Fruit fly (Drosophila melanogaster) S2 (cell line): ENCODE measurements around the gene CG34244.
A peak's percentile ranks its signal among the peaks of the same experiment; 100 is the strongest.

Experiments
- CG8478 ChIP-seq: fragments of >200 bp; optimal IDR thresholded peaks from 2 replicates; lab custom pipeline; 2018
- CTCF ChIP-seq, 2 experiments: fragments of >200 bp; optimal IDR thresholded peaks; 2 replicates each; lab custom pipeline; 2018

Gene CG34244

dm6 chr3L:14222199-14222598 lies 13.5 kb downstream of the CG34244 start:
- TF ChIP-seq CG8478 (lab: Kevin White, UChicago): no peak
- no peak for TF ChIP-seq CTCF (optimal IDR thresholded peaks at IDR 0.05; lab: Kevin White, UChicago)

- TF ChIP-seq CTCF (optimal IDR thresholded peaks at IDR 0.05; lab: Kevin White, UChicago): no peak
- no peak for TF ChIP-seq CG8478 (lab: Kevin White, UChicago)
These were observed 14.9 kb downstream of the CG34244 start for dm6 chr3L:14220611-14221497.

DNA sequence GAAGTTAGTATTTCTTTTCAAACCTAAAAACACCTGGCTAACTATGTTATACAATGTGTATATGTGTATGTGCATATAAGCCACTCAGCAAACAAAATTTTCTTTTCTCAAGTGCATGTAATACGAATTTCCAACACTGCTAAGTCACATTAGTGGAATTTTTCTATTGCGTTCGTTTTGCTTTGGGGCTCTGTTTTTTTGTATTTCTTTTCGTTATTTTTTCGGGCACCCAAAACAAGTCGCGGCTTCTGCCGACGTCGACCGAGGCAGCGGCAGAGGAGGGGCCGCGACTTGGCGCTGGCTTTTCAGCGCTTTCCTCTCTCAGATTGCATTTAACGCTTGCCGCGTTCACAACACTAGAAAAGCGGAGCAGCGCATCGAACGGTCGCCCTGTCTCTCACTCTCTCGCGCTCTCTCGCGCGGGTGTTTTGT lies 16.3 kb downstream of the CG34244 start:
- no peak for TF ChIP-seq CTCF (optimal IDR thresholded peaks at IDR 0.05; lab: Kevin White, UChicago)
- no peak for TF ChIP-seq CG8478 (lab: Kevin White, UChicago)

dm6 chr3L:14217677-14218254 lies 18.0 kb downstream of the CG34244 start, which contains the start of gene CG7768:
TSS of gene CG7768 (plus strand) at chr3L:14218204.
- TF ChIP-seq CTCF (optimal IDR thresholded peaks at IDR 0.05; lab: Kevin White, UChicago): no peak
- TF ChIP-seq CG8478 (lab: Kevin White, UChicago): no peak

DNA sequence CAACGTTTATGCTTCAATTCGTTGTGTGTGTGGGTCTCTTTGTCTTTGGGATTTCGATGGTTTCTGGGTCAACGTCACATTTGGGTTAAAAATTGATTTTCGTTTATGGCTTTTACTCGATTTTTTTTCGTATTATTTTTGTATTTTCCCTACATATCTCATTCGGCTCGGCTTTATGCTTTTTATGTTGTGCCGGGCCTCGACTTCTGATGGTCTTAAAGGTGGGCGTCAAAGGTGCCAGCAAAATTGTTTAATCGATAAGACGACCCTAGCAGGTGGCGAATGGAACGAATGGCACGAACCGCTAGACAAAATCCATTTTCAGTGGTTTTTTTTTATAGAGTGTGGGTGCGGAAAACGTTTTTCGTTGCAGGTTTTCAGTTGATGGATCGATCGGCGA lies 19.6 kb downstream of the CG34244 start:
- no peak for TF ChIP-seq CG8478 (lab: Kevin White, UChicago)
- no peak for TF ChIP-seq CTCF (optimal IDR thresholded peaks at IDR 0.05; lab: Kevin White, UChicago)

DNA sequence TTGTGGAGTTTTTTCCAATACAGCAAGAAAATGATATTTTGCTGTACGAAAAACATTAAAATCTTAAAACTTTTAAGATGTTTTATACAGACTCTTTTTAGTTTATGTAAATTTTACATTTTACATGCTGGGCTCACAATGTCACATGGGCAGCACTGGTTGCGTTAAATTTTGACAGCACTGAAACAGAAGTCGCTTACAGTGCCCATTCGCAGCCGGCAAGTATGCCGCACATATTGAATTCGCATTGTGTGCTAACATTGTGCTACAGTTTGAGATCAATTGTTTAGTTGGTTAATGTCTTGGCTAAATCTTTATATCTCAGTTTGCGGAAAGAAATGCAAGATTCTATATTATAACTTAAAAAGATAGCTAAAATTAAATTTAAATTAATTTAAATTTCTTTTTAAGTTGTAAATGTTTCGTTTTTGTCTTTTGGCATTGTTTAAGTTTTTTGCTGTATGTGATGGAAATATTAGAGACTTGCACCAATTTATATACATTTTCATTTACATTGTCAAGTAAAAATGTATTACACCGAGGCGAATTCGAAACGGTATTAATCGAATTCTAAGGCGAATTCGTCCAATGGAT lies 23.3 kb downstream of the CG34244 start:
- TF ChIP-seq CG8478 (lab: Kevin White, UChicago) (no peak), CTCF (optimal IDR thresholded peaks at IDR 0.05; lab: Kevin White, UChicago) (peak; percentile 52 to 81)

- TF ChIP-seq CG8478 (lab: Kevin White, UChicago) (no peak), CTCF (optimal IDR thresholded peaks at IDR 0.05; lab: Kevin White, UChicago) (no peak)
These were observed 24.1 kb downstream of the CG34244 start for dm6 chr3L:14211616-14212015.

DNA sequence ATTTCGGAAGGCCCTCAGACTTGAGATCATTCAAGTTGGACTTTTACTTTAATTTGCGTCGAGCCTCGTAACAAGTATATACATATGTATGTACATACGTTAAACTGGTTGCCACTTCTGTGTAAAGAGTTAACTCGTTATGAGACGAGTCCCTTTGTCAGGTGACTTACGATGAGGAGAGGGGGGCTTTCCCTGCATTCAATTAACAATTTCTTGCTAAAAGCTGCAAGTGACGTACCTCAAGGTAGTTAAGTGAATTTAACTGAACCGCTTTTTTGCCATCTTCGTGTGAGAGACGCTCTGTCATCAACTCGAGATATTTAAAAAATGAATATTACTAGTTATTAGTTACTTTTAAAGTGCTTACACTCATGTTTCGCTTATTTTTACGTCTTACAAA lies 26.8 kb downstream of the CG34244 start:
- TF ChIP-seq CG8478 (lab: Kevin White, UChicago) (no peak), CTCF (optimal IDR thresholded peaks at IDR 0.05; lab: Kevin White, UChicago) (no peak)

DNA sequence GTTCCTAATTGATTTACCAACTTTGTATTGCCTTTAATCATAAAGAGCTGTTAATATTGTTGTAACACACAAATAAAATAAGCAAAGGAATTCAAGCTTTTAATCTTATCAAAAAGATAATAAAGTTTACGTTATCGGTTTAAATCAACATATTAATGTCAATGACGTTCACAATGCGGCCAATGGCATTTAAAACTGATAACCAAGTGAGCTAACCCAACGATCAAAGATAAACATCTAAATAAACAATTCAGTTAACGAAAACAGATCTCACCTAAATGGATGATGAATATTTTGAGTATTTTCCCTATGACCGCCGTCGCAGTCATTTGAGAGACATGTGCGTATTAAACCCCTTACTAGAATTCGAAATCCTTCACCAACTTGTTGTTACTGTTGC lies 28.4 kb downstream of the CG34244 start:
- no peak for TF ChIP-seq CTCF (optimal IDR thresholded peaks at IDR 0.05; lab: Kevin White, UChicago)
- TF ChIP-seq CG8478 (lab: Kevin White, UChicago): no peak

- TF ChIP-seq CTCF (optimal IDR thresholded peaks at IDR 0.05; lab: Kevin White, UChicago) (no peak), CG8478 (lab: Kevin White, UChicago) (no peak)
These were observed 30.8 kb downstream of the CG34244 start for dm6 chr3L:14204659-14205568.

- TF ChIP-seq CG8478 (lab: Kevin White, UChicago) (no peak), CTCF (optimal IDR thresholded peaks at IDR 0.05; lab: Kevin White, UChicago) (no peak)
These were observed 32.7 kb downstream of the CG34244 start, which contains the start of gene saturn for dm6 chr3L:14203023-14203422. TSS of gene saturn (plus strand) at chr3L:14203323.

dm6 chr3L:14202318-14202717 lies 33.4 kb downstream of the CG34244 start:
- TF ChIP-seq CTCF (optimal IDR thresholded peaks at IDR 0.05; lab: Kevin White, UChicago): no peak

- peak in 1 of 2 experiments; percentile 4 for TF ChIP-seq CTCF (optimal IDR thresholded peaks at IDR 0.05; lab: Kevin White, UChicago)
- no peak for TF ChIP-seq CG8478 (lab: Kevin White, UChicago)
These were observed 34.8 kb downstream of the CG34244 start for dm6 chr3L:14200966-14201365.

dm6 chr3L:14198216-14198615 lies 37.5 kb downstream of the CG34244 start:
- no peak for TF ChIP-seq CTCF (optimal IDR thresholded peaks at IDR 0.05; lab: Kevin White, UChicago)
- no peak for TF ChIP-seq CG8478 (lab: Kevin White, UChicago)
